Worm (Caenorhabditis elegans): ENCODE data around the gene igcm-4.

The igcm-4 gene

DNA sequence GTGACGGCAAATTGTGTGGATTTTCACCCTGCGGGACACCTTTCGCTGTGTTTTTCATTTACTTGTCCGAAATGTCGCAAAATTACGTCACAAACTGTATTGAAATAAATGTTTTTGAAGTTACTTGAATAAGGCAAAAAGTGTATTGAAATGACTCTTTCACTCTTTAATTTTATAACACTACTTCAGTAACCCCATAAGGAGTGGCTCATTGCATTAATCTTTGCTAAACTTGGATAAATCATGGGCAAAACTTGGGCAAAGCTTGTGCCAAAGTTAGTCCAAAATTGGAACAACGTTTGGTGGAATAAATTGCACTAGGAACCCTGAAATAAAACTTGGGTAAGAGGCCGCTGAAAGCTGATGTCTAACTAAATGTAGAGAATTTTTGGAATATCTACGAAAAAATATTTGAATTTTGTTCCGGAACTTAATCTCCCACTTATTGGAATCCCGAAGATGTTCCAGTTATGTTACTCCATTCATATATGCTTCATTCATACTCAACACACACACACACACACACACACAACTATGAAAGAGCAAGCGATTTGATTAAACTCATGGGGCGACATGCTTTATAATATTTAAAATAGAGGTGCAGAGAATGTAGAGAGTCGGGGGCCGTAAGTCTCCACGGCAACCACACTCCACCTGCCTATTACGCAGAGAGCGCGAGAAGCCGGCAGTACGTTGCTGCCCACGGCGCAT lies 33.5 kb downstream of the igcm-4 start, which contains the start of gene Y102A11A.9:
Y102A11A.9 (plus strand) TSS at position 661 of the 711 bp plus-strand sequence.
- no peak for TF ChIP-seq ref-1 (GFP tag; conservative IDR thresholded peaks at IDR 0.05)
- TF ChIP-seq klf-2 (GFP tag; conservative IDR thresholded peaks at IDR 0.05) = no peak
- TF ChIP-seq ztf-29 (GFP tag; IDR thresholded peaks at IDR 0.05) = no peak
- TF ChIP-seq ztf-23 (GFP tag; IDR thresholded peaks at IDR 0.05) = no peak
- TF ChIP-seq cog-1 (tag; optimal IDR thresholded peaks at IDR 0.05) = no peak
- no peak for TF ChIP-seq flt-1 (GFP tag; IDR thresholded peaks at IDR 0.05)
- no peak for TF ChIP-seq tab-1 (GFP tag; IDR thresholded peaks at IDR 0.05)
- no peak for TF ChIP-seq T22C8.4 (GFP tag; IDR thresholded peaks at IDR 0.05)
- TF ChIP-seq med-1 (GFP tag; optimal IDR thresholded peaks at IDR 0.05; ENCODE audit: insufficient read depth) = no peak

DNA sequence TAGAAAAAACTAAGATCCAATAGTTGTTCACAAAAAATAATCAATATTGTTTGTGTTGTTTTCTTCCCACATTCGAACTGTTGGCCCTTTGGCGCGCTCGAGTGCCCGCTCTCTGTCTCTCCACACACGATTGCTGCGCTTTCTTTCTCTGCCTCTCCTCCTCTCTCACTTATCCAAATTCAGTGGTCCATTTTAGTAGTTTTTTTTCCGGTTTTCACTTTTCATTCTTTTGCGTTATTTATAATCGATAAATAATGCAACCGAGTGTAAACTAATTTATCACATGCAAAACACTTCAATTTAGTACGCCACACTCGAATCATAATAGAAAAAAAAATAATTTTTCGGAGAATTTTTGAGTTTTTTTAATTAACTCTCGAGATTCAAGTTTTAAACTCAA lies 45.6 kb downstream of the igcm-4 start:
- TF ChIP-seq med-1 (GFP tag; optimal IDR thresholded peaks at IDR 0.05; ENCODE audit: insufficient read depth) = no peak
- TF ChIP-seq T22C8.4 (GFP tag; IDR thresholded peaks at IDR 0.05) = no peak
- no peak for TF ChIP-seq cog-1 (tag; optimal IDR thresholded peaks at IDR 0.05)
- TF ChIP-seq ref-1 (GFP tag; conservative IDR thresholded peaks at IDR 0.05) = no peak
- TF ChIP-seq flt-1 (GFP tag; IDR thresholded peaks at IDR 0.05) = no peak
- no peak for TF ChIP-seq tab-1 (GFP tag; IDR thresholded peaks at IDR 0.05)
- TF ChIP-seq ztf-29 (GFP tag; IDR thresholded peaks at IDR 0.05) = no peak
- TF ChIP-seq ztf-23 (GFP tag; IDR thresholded peaks at IDR 0.05) = no peak
- TF ChIP-seq klf-2 (GFP tag; conservative IDR thresholded peaks at IDR 0.05) = no peak

DNA sequence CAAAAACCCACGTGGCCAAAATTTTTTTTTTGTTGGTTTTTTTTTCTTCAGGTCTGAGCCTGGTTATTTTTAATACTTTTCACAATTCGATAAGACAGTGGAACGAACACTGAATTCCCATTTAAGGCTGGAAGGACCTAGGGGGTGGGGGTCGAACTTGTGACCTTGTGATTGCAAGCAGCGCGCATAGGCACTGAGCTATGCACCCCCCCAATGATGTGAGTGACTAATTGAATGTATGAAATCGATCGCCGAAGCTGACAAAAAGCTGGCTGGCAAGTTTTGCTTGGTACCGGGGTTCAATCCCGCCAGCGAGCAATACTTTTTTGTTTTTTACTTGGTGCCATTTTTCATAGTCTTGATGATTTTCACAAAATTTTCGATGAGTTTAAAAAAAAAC lies 47.3 kb downstream of the igcm-4 start:
- TF ChIP-seq ref-1 (GFP tag; conservative IDR thresholded peaks at IDR 0.05) (no peak), klf-2 (GFP tag; conservative IDR thresholded peaks at IDR 0.05) (no peak), med-1 (GFP tag; optimal IDR thresholded peaks at IDR 0.05; ENCODE audit: insufficient read depth) (no peak), T22C8.4 (GFP tag; IDR thresholded peaks at IDR 0.05) (no peak), ztf-23 (GFP tag; IDR thresholded peaks at IDR 0.05) (no peak), cog-1 (tag; optimal IDR thresholded peaks at IDR 0.05) (no peak), tab-1 (GFP tag; IDR thresholded peaks at IDR 0.05) (no peak), ztf-29 (GFP tag; IDR thresholded peaks at IDR 0.05) (no peak), flt-1 (GFP tag; IDR thresholded peaks at IDR 0.05) (no peak)

DNA sequence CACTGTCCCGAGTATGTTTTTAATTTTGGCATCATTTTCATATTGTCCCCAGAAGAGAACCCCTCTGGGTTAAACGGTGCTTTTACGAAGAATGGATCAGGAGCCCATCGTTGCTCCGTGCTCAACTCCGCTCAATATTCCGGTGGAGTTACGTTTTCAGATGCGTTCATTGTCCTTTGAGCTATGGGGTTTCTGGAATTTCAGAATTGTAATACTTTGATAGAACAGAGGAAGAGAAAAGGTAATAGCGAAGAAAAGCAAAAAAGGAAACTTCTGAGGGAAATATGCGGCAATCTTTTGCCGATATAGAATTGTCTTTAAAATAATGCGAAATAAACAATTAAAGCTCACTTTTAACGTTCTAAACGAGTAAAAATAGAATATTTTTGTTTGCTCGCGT lies 48.2 kb downstream of the igcm-4 start, which contains the start of gene Y40A1A.3:
Y40A1A.3 (minus strand) TSS at position 101 of the 400 bp plus-strand sequence.
- TF ChIP-seq flt-1 (GFP tag; IDR thresholded peaks at IDR 0.05) = no peak
- no peak for TF ChIP-seq T22C8.4 (GFP tag; IDR thresholded peaks at IDR 0.05)
- TF ChIP-seq klf-2 (GFP tag; conservative IDR thresholded peaks at IDR 0.05) = no peak
- TF ChIP-seq med-1 (GFP tag; optimal IDR thresholded peaks at IDR 0.05; ENCODE audit: insufficient read depth) = no peak
- no peak for TF ChIP-seq cog-1 (tag; optimal IDR thresholded peaks at IDR 0.05)
- no peak for TF ChIP-seq ref-1 (GFP tag; conservative IDR thresholded peaks at IDR 0.05)
- no peak for TF ChIP-seq ztf-23 (GFP tag; IDR thresholded peaks at IDR 0.05)
- no peak for TF ChIP-seq ztf-29 (GFP tag; IDR thresholded peaks at IDR 0.05)

DNA sequence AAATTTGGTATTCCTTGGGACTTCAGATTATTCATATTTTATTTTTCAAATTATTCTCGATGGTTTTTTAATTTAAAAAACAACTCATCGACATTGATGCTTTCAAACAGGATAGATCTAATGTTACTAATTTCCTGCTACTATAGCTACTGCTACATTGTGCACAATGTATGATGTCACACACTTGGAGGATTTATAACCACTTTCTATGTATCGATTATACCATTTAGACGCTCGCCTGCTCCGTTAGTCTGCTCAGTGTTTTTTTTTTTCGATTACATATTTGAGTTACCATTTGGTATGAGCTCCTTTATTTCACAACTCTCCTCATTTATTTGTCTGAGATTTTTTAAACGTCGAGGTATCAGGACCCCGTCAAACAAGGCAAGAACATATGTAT lies 55.7 kb downstream of the igcm-4 start, which contains the start of gene Y40A1A.2:
Y40A1A.2 (plus strand) TSS at position 301 of the 400 bp plus-strand sequence.
- TF ChIP-seq tab-1 (GFP tag; IDR thresholded peaks at IDR 0.05) (no peak), klf-2 (GFP tag; conservative IDR thresholded peaks at IDR 0.05) (no peak), cog-1 (tag; optimal IDR thresholded peaks at IDR 0.05) (no peak), T22C8.4 (GFP tag; IDR thresholded peaks at IDR 0.05) (no peak), flt-1 (GFP tag; IDR thresholded peaks at IDR 0.05) (no peak), ztf-29 (GFP tag; IDR thresholded peaks at IDR 0.05) (no peak), med-1 (GFP tag; optimal IDR thresholded peaks at IDR 0.05; ENCODE audit: insufficient read depth) (no peak), ref-1 (GFP tag; conservative IDR thresholded peaks at IDR 0.05) (no peak), ztf-23 (GFP tag; IDR thresholded peaks at IDR 0.05) (no peak)

DNA sequence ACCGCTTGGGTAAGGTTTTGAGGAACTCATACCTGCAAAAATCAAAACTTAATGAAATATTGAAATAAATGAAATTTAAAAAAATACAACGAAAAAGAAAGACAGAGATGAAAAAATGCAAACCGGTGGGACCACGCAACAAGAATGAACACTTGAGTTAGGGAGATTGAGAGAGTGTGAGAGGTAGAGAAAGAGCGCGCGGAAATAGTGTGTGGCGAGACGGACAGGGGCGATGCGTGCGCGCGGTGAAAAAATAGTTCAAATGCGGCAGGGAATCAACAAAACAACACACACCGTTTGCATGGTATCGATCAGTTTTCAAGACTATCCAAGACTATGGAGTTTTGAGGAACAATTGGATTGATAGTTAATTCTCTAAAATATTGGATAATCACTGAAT lies 56.6 kb downstream of the igcm-4 start, which contains the start of gene meg-3:
meg-3 (minus strand) TSS at position 32 of the 400 bp plus-strand sequence.
- TF ChIP-seq cog-1 (tag; optimal IDR thresholded peaks at IDR 0.05) (no peak), ztf-29 (GFP tag; IDR thresholded peaks at IDR 0.05) (no peak), tab-1 (GFP tag; IDR thresholded peaks at IDR 0.05) (no peak)
